Worm (Caenorhabditis elegans) whole organism, mixed stage, embryonic: ENCODE data around the gene F33G12.3.

ENCODE experiments used
- M03D4.4 ChIP-seq: sonication (generic microtip); optimal IDR thresholded peaks from 2 replicates; lab custom pipeline; 2017; ENCODE audit warnings: mild to moderate bottlenecking, missing genetic modification characterization, missing compliant biosample characterization
- bed-3 ChIP-seq: fragments of 200-800 bp; sonication (Bioruptor generic); optimal IDR thresholded peaks from 3 replicates; lab custom pipeline; 2018; ENCODE audit warnings: mild to moderate bottlenecking, missing genetic modification characterization, moderate library complexity, missing compliant biosample characterization
- blmp-1 ChIP-seq: fragments of 150-350 bp; optimal IDR thresholded peaks from 2 replicates; lab custom pipeline; 2014; ENCODE audit warnings: missing biosample characterization, missing genetic modification characterization
- ceh-39 ChIP-seq: fragments of 150-350 bp; optimal IDR thresholded peaks from 2 replicates; lab custom pipeline; 2014; ENCODE audit warnings: missing biosample characterization, missing genetic modification characterization
- ceh-43 ChIP-seq: fragments of 200-800 bp; sonication (Bioruptor generic); optimal IDR thresholded peaks from 2 replicates; lab custom pipeline; 2018; ENCODE audit warnings: mild to moderate bottlenecking, missing genetic modification characterization, moderate library complexity, missing compliant biosample characterization
- ceh-83 ChIP-seq: fragments of 200-800 bp; sonication (Bioruptor generic); optimal IDR thresholded peaks from 2 replicates; lab custom pipeline; 2018; ENCODE audit warnings: mild to moderate bottlenecking, missing genetic modification characterization, missing compliant biosample characterization
- ces-1 ChIP-seq: fragments of 150-350 bp; optimal IDR thresholded peaks from 2 replicates; lab custom pipeline; 2014; ENCODE audit warnings: missing biosample characterization, missing genetic modification reagents, missing genetic modification characterization
- cnd-1 ChIP-seq: fragments of 200-800 bp; sonication (Bioruptor generic); optimal IDR thresholded peaks from 2 replicates; lab custom pipeline; 2018; ENCODE audit warnings: mild to moderate bottlenecking, missing genetic modification characterization, missing compliant biosample characterization
- drap-1 ChIP-seq: fragments of 200-800 bp; sonication (Bioruptor generic); optimal IDR thresholded peaks from 3 replicates; lab custom pipeline; 2018; ENCODE audit warnings: mild to moderate bottlenecking, missing genetic modification characterization, missing compliant biosample characterization
- flh-1 ChIP-seq: fragments of 200-800 bp; sonication (Bioruptor generic); optimal IDR thresholded peaks from 2 replicates; lab custom pipeline; 2018; ENCODE audit warnings: mild to moderate bottlenecking, missing genetic modification characterization, moderate library complexity, missing compliant biosample characterization
- ham-2 ChIP-seq: fragments of 200-800 bp; sonication (Bioruptor generic); optimal IDR thresholded peaks from 2 replicates; lab custom pipeline; 2018; ENCODE audit warnings: mild to moderate bottlenecking, missing genetic modification characterization, missing compliant biosample characterization
- lin-13 ChIP-seq: fragments of 150-350 bp; optimal IDR thresholded peaks from 2 replicates; lab custom pipeline; 2014; ENCODE audit warnings: missing biosample characterization, missing genetic modification characterization
- lin-32 ChIP-seq: fragments of 200-800 bp; sonication (Bioruptor generic); optimal IDR thresholded peaks from 2 replicates; lab custom pipeline; 2018; ENCODE audit warnings: mild to moderate bottlenecking, missing genetic modification characterization, missing compliant biosample characterization
- lsy-2 ChIP-seq: fragments of 150-350 bp; optimal IDR thresholded peaks from 2 replicates; lab custom pipeline; 2014; ENCODE audit warnings: missing biosample characterization, missing genetic modification characterization
- mab-5 ChIP-seq: fragments of 150-350 bp; optimal IDR thresholded peaks from 2 replicates; lab custom pipeline; 2014; ENCODE audit warnings: missing biosample characterization, missing genetic modification characterization
- mep-1 ChIP-seq: fragments of 150-350 bp; optimal IDR thresholded peaks from 2 replicates; lab custom pipeline; 2017; ENCODE audit warnings: missing biosample characterization, missing genetic modification reagents, missing genetic modification characterization, inconsistent platforms
- mls-2 ChIP-seq: sonication (generic microtip); optimal IDR thresholded peaks from 2 replicates; lab custom pipeline; 2016; ENCODE audit warnings: mild to moderate bottlenecking, missing genetic modification characterization, moderate library complexity, missing compliant biosample characterization
- nhr-12 ChIP-seq: fragments of 150-350 bp; optimal IDR thresholded peaks from 2 replicates; lab custom pipeline; 2014; ENCODE audit warnings: missing biosample characterization, missing genetic modification characterization
- nhr-2 ChIP-seq: fragments of 150-350 bp; optimal IDR thresholded peaks from 2 replicates; lab custom pipeline; 2014; ENCODE audit warnings: missing biosample characterization, missing genetic modification characterization
- nhr-237 ChIP-seq: fragments of 150-350 bp; optimal IDR thresholded peaks from 2 replicates; lab custom pipeline; 2014; ENCODE audit warnings: missing biosample characterization, missing genetic modification characterization
- nhr-28 ChIP-seq: fragments of 150-350 bp; optimal IDR thresholded peaks from 2 replicates; lab custom pipeline; 2014; ENCODE audit warnings: missing biosample characterization, missing genetic modification characterization
- nhr-76 ChIP-seq: sonication (generic microtip); optimal IDR thresholded peaks from 2 replicates; lab custom pipeline; 2017; ENCODE audit warnings: missing biosample characterization, missing genetic modification characterization
- pha-4 ChIP-seq: fragments of 150-350 bp; optimal IDR thresholded peaks from 2 replicates; lab custom pipeline; 2018; ENCODE audit warnings: missing biosample characterization, missing genetic modification reagents, missing genetic modification characterization
- sem-2 ChIP-seq: fragments of 200-800 bp; sonication (Bioruptor generic); optimal IDR thresholded peaks from 2 replicates; lab custom pipeline; 2018; ENCODE audit warnings: mild to moderate bottlenecking, missing genetic modification characterization, missing compliant biosample characterization
- snpc-4 ChIP-seq: fragments of 150-350 bp; optimal IDR thresholded peaks from 2 replicates; lab custom pipeline; 2014; ENCODE audit warnings: missing biosample characterization, missing genetic modification characterization
- sptf-1 ChIP-seq: sonication (generic microtip); optimal IDR thresholded peaks from 2 replicates; lab custom pipeline; 2017; ENCODE audit warnings: mild to moderate bottlenecking, missing genetic modification characterization, moderate library complexity, missing compliant biosample characterization
- tbx-8 ChIP-seq: fragments of 200-800 bp; sonication (Bioruptor generic); optimal IDR thresholded peaks from 2 replicates; lab custom pipeline; 2018; ENCODE audit warnings: mild to moderate bottlenecking, missing genetic modification characterization, moderate library complexity, missing compliant biosample characterization
- unc-120 ChIP-seq: sonication (generic microtip); optimal IDR thresholded peaks from 2 replicates; lab custom pipeline; 2017; ENCODE audit warnings: missing genetic modification characterization, missing compliant biosample characterization; ENCODE audit not compliant: poor library complexity, severe bottlenecking
- unc-39 ChIP-seq: fragments of 150-350 bp; optimal IDR thresholded peaks from 2 replicates; lab custom pipeline; 2014; ENCODE audit warnings: missing biosample characterization, missing genetic modification characterization
- unc-62 ChIP-seq: fragments of 150-350 bp; optimal IDR thresholded peaks from 2 replicates; lab custom pipeline; 2014; ENCODE audit warnings: missing biosample characterization, missing genetic modification reagents, missing genetic modification characterization
- zip-8 ChIP-seq: fragments of 150-350 bp; optimal IDR thresholded peaks from 2 replicates; lab custom pipeline; 2014; ENCODE audit warnings: missing biosample characterization, missing genetic modification characterization
- ztf-11 ChIP-seq: fragments of 150-350 bp; optimal IDR thresholded peaks from 2 replicates; lab custom pipeline; 2014; ENCODE audit warnings: missing biosample characterization, missing genetic modification characterization

The F33G12.3 gene

ce11 chrII:5050776-5051175 is 16.9 kb upstream of the F33G12.3 start:
- TF ChIP-seq mab-5 (tag; lab: Kevin White, UChicago) (no peak), blmp-1 (tag; lab: Kevin White, UChicago) (no peak), drap-1 (GFP tag; lab: Kevin White, UChicago) (no peak), ceh-39 (tag; lab: Kevin White, UChicago) (no peak), nhr-28 (tag; lab: Kevin White, UChicago) (no peak), unc-39 (tag; lab: Kevin White, UChicago) (no peak), ceh-43 (GFP tag; lab: Kevin White, UChicago) (no peak), unc-62 (no peak), ztf-11 (tag; lab: Kevin White, UChicago) (no peak), cnd-1 (tag; lab: Kevin White, UChicago) (no peak), lin-13 (tag; lab: Kevin White, UChicago) (no peak)
- TF ChIP-seq, all 35 proteins: peak for 0

ce11 chrII:5049865-5050342 is 16.1 kb upstream of the F33G12.3 start, which contains the start of gene F33G12.6:
F33G12.6 (plus strand) TSS chrII:5049915.
- TF ChIP-seq ces-1 (peak; percentile 17), ceh-39 (tag; lab: Kevin White, UChicago) (no peak)

- TF ChIP-seq unc-39 (tag; lab: Kevin White, UChicago) (no peak), unc-62 (no peak), pha-4 (tag; lab: Kevin White, UChicago) (no peak), drap-1 (GFP tag; lab: Kevin White, UChicago) (no peak), blmp-1 (tag; lab: Kevin White, UChicago) (no peak), bed-3 (GFP tag; lab: Kevin White, UChicago) (no peak), sptf-1 (no peak), zip-8 (tag; lab: Kevin White, UChicago) (no peak), ztf-11 (tag; lab: Kevin White, UChicago) (no peak), M03D4.4 (tag; lab: Kevin White, UChicago) (no peak), nhr-12 (tag; lab: Kevin White, UChicago) (no peak), lin-32 (GFP tag; lab: Kevin White, UChicago) (no peak), ces-1 (no peak), mls-2 (no peak), nhr-76 (tag; lab: Kevin White, UChicago) (no peak), flh-1 (GFP tag; lab: Kevin White, UChicago) (no peak), ceh-43 (GFP tag; lab: Kevin White, UChicago) (no peak), ceh-39 (tag; lab: Kevin White, UChicago) (no peak), ham-2 (GFP tag; lab: Kevin White, UChicago) (no peak), cnd-1 (tag; lab: Kevin White, UChicago) (no peak)
Observed at ce11 chrII:5049249-5049648, 15.4 kb upstream of the F33G12.3 start.

- TF ChIP-seq M03D4.4 (tag; lab: Kevin White, UChicago) (no peak), mls-2 (no peak), sem-2 (GFP tag; lab: Kevin White, UChicago) (no peak), zip-8 (tag; lab: Kevin White, UChicago) (no peak), pha-4 (tag; lab: Kevin White, UChicago) (no peak), ztf-11 (tag; lab: Kevin White, UChicago) (no peak), blmp-1 (tag; lab: Kevin White, UChicago) (no peak), ces-1 (no peak), ceh-43 (GFP tag; lab: Kevin White, UChicago) (no peak), snpc-4 (tag; lab: Kevin White, UChicago) (no peak), ceh-39 (tag; lab: Kevin White, UChicago) (no peak), mab-5 (tag; lab: Kevin White, UChicago) (no peak), nhr-76 (tag; lab: Kevin White, UChicago) (no peak), ceh-83 (GFP tag; lab: Kevin White, UChicago) (no peak), mep-1 (tag; lab: Kevin White, UChicago) (no peak)
Observed at ce11 chrII:5048185-5048795, 14.5 kb upstream of the F33G12.3 start.

- TF ChIP-seq tbx-8 (GFP tag; lab: Kevin White, UChicago) (no peak), unc-120 (no peak), nhr-76 (tag; lab: Kevin White, UChicago) (no peak), nhr-2 (peak; percentile 60), nhr-28 (tag; lab: Kevin White, UChicago) (no peak), zip-8 (tag; lab: Kevin White, UChicago) (no peak), M03D4.4 (tag; lab: Kevin White, UChicago) (no peak), mep-1 (tag; lab: Kevin White, UChicago) (no peak), flh-1 (GFP tag; lab: Kevin White, UChicago) (no peak), ceh-39 (tag; lab: Kevin White, UChicago) (no peak), lin-32 (GFP tag; lab: Kevin White, UChicago) (peak; percentile 33), ceh-83 (GFP tag; lab: Kevin White, UChicago) (no peak), cnd-1 (tag; lab: Kevin White, UChicago) (no peak), snpc-4 (tag; lab: Kevin White, UChicago) (no peak), unc-62 (peak; percentile 6), drap-1 (GFP tag; lab: Kevin White, UChicago) (no peak), nhr-237 (tag; lab: Kevin White, UChicago) (no peak), ham-2 (GFP tag; lab: Kevin White, UChicago) (peak; percentile 2), sptf-1 (no peak), mab-5 (tag; lab: Kevin White, UChicago) (no peak), lsy-2 (tag; lab: Kevin White, UChicago) (peak; percentile 22)
Observed at ce11 chrII:5047279-5047678, 13.4 kb upstream of the F33G12.3 start.
